Worm (Caenorhabditis elegans) whole organism, early embryonic: ENCODE results near the gene srt-59.

ENCODE experiments used
- B0310.2 ChIP-seq: sonication (generic microtip); optimal IDR thresholded peaks from 2 replicates; lab custom pipeline; 2016; ENCODE audit warnings: mild to moderate bottlenecking, missing genetic modification characterization, missing compliant biosample characterization
- F13C5.2 ChIP-seq: sonication (generic microtip); optimal IDR thresholded peaks from 2 replicates; lab custom pipeline; 2017; ENCODE audit warnings: mild to moderate bottlenecking, missing genetic modification characterization, inconsistent platforms, missing compliant biosample characterization
- aly-1 ChIP-seq: sonication (generic microtip); optimal IDR thresholded peaks from 2 replicates; lab custom pipeline; 2016; ENCODE audit warnings: missing genetic modification characterization, missing compliant biosample characterization
- ama-1 ChIP-seq: fragments of 150-350 bp; optimal IDR thresholded peaks from 2 replicates; lab custom pipeline; 2014
- ceh-13 ChIP-seq: fragments of 200-800 bp; sonication (Bioruptor generic); optimal IDR thresholded peaks from 2 replicates; lab custom pipeline; 2018; ENCODE audit warnings: mild to moderate bottlenecking, missing genetic modification characterization, missing compliant biosample characterization
- ceh-36 ChIP-seq: sonication (generic microtip); optimal IDR thresholded peaks from 2 replicates; lab custom pipeline; 2016; ENCODE audit warnings: missing genetic modification characterization, inconsistent platforms, missing compliant biosample characterization
- ets-7 ChIP-seq: sonication (generic microtip); optimal IDR thresholded peaks from 2 replicates; lab custom pipeline; 2016; ENCODE audit warnings: missing genotype, missing genetic modification characterization, missing compliant biosample characterization
- flt-1 ChIP-seq: fragments of 200-800 bp; sonication (Bioruptor generic); IDR thresholded peaks from 2 replicates; pipeline ENCODE4 v1.3.6; 2022; ENCODE audit warnings: missing genetic modification characterization, missing compliant biosample characterization
- hmbx-1 ChIP-seq: sonication (generic microtip); optimal IDR thresholded peaks from 2 replicates; lab custom pipeline; 2016; ENCODE audit warnings: mild to moderate bottlenecking, missing genetic modification characterization, missing compliant biosample characterization
- hmg-4 ChIP-seq: fragments of 200-800 bp; sonication (Bioruptor generic); optimal IDR thresholded peaks from 2 replicates; lab custom pipeline; 2018; ENCODE audit warnings: mild to moderate bottlenecking, missing genetic modification characterization, missing compliant biosample characterization
- hnd-1 ChIP-seq: sonication (generic microtip); optimal IDR thresholded peaks from 2 replicates; lab custom pipeline; 2016; ENCODE audit warnings: missing genetic modification characterization, missing compliant biosample characterization
- pes-1 ChIP-seq: fragments of 200-800 bp; sonication (Bioruptor generic); IDR thresholded peaks from 2 replicates; pipeline ENCODE4 v1.3.6; 2022; ENCODE audit warnings: missing genetic modification reagents, missing genetic modification characterization, missing compliant biosample characterization
- scrt-1 ChIP-seq: fragments of 200-800 bp; sonication (Bioruptor generic); IDR thresholded peaks from 2 replicates; pipeline ENCODE4 v1.3.6; 2022; ENCODE audit warnings: missing genetic modification characterization, missing compliant biosample characterization
- sea-1 ChIP-seq: fragments of 200-800 bp; sonication (Bioruptor generic); conservative IDR thresholded peaks from 2 replicates; pipeline ENCODE4 v1.3.6; 2022; ENCODE audit warnings: missing genetic modification characterization, missing compliant biosample characterization
- tbx-11 ChIP-seq: fragments of 200-800 bp; sonication (Bioruptor generic); IDR thresholded peaks from 2 replicates; pipeline ENCODE4 v1.3.6; 2022; ENCODE audit warnings: missing genetic modification characterization, missing compliant biosample characterization
- tbx-37 ChIP-seq: fragments of 200-800 bp; sonication (Bioruptor generic); conservative IDR thresholded peaks from 2 replicates; pipeline ENCODE4 v1.3.6; 2022; ENCODE audit warnings: missing genetic modification reagents, missing genetic modification characterization, missing compliant biosample characterization
- tra-4 ChIP-seq: sonication (generic microtip); optimal IDR thresholded peaks from 2 replicates; lab custom pipeline; 2017; ENCODE audit warnings: missing genetic modification characterization, missing compliant biosample characterization

The srt-59 gene

DNA sequence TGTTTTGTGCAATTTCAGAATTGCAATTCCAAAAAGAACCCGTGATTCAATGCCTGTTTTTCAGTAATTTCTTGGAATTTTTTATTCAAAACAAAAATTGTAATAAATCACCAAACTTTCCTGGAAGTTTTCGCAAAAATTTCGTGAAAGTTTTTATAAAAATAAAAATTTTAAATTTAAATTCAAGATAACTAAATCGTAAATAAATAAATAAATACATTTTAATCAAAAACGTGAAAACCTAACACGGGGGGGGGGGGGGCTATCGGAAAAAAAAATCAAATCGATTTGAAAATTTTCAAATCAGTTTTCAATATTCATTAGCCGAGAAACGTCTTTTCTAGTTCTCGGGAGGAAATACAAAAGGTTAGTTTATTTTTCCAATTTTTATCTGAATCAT, 8.5 kb downstream of the srt-59 start, which contains the start of gene C18H7.4:
Gene C18H7.4 (plus strand): TSS at position 301 of the 400 bp plus-strand sequence.
- TF ChIP-seq tbx-11 (GFP tag; lab: Robert Waterston, UW) (no peak), ceh-13 (no peak), F13C5.2 (tag; lab: Kevin White, UChicago) (no peak), tbx-37 (no peak), hmbx-1 (tag; lab: Kevin White, UChicago) (no peak), hmg-4 (GFP tag; lab: Kevin White, UChicago) (no peak), scrt-1 (GFP tag; lab: Robert Waterston, UW) (no peak), ets-7 (tag; lab: Kevin White, UChicago) (no peak)

DNA sequence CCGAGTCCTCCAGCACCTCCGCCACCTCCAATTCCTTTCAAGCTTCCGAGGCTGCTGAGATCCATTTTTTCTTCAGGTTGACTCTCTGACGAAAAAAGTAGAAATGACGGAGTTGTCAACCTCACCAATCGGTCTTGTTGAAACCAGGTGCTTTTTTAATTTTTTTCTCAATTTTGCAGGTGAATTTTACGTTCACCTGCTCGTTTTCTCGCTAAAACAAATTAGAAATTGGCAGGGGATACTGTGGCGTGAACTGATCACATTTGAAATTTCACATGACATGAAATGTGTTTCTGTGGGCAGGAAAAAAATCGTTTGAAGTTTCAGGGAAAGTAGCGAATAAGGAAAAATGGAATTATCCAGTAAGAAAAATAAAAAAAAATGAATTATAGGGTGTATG, 9.1 kb downstream of the srt-59 start, which contains the start of gene C18H7.6:
Gene C18H7.6 (minus strand): TSS at position 104 of the 400 bp plus-strand sequence.
- TF ChIP-seq ets-7 (tag; lab: Kevin White, UChicago) (no peak), hnd-1 (tag; lab: Kevin White, UChicago) (no peak), ama-1 (lab: Kevin White, UChicago) (no peak), pes-1 (GFP tag; lab: Robert Waterston, UW) (no peak), hmg-4 (GFP tag; lab: Kevin White, UChicago) (no peak), tbx-37 (no peak)

DNA sequence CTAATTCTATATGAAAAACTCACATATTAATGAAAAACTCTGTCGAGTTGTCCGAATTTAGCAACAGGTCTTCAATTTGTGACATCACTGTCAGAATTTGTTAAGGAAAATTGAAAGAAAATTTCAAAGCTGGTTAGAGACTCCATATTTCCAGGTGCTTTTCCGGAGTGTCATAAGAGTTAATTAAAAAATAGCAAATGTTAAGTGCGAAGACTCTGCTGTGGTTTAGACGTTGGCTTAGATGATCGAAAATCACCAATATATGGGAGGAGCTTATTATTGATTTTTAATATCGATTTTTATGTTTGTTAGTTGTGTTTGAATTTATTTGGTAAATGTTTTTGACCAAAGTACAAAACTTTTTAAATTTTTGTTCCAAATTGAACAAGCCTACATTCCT, 13.8 kb downstream of the srt-59 start, which contains the start of gene C18H7.12:
Gene C18H7.12 (minus strand): TSS at position 101 of the 400 bp plus-strand sequence.
- TF ChIP-seq scrt-1 (GFP tag; lab: Robert Waterston, UW) (no peak), tra-4 (tag; lab: Kevin White, UChicago) (no peak), ceh-13 (no peak), B0310.2 (no peak), ama-1 (lab: Kevin White, UChicago) (no peak), hmbx-1 (tag; lab: Kevin White, UChicago) (no peak), tbx-37 (no peak), sea-1 (no peak)

ce11 chrIV:584039-584438, 17.5 kb downstream of the srt-59 start:
- no peak for TF ChIP-seq hnd-1 (tag; lab: Kevin White, UChicago)
- no peak for TF ChIP-seq scrt-1 (GFP tag; lab: Robert Waterston, UW)

ce11 chrIV:582130-582529, 19.4 kb downstream of the srt-59 start, which contains the start of gene F56A11.6:
Gene F56A11.6, minus strand, starts transcription at chrIV:582230.
- no peak for TF ChIP-seq hmbx-1 (tag; lab: Kevin White, UChicago)
- no peak for TF ChIP-seq ama-1 (lab: Kevin White, UChicago)
- no peak for TF ChIP-seq tbx-11 (GFP tag; lab: Robert Waterston, UW)
- TF ChIP-seq aly-1 (tag; lab: Kevin White, UChicago) = no peak
- no peak for TF ChIP-seq ceh-36 (tag; lab: Kevin White, UChicago)
- TF ChIP-seq tbx-37 = no peak

- no peak for TF ChIP-seq scrt-1 (GFP tag; lab: Robert Waterston, UW)
- TF ChIP-seq tbx-37 = no peak
- no peak for TF ChIP-seq tbx-11 (GFP tag; lab: Robert Waterston, UW)
- TF ChIP-seq hnd-1 (tag; lab: Kevin White, UChicago) = no peak
- no peak for TF ChIP-seq ceh-36 (tag; lab: Kevin White, UChicago)
- no peak for TF ChIP-seq flt-1 (GFP tag; lab: Robert Waterston, UW)
- no peak for TF ChIP-seq aly-1 (tag; lab: Kevin White, UChicago)
- no peak for TF ChIP-seq ets-7 (tag; lab: Kevin White, UChicago)
- no peak for TF ChIP-seq tra-4 (tag; lab: Kevin White, UChicago)
- no peak for TF ChIP-seq B0310.2
- TF ChIP-seq ama-1 (lab: Kevin White, UChicago) = no peak
- TF ChIP-seq hmg-4 (GFP tag; lab: Kevin White, UChicago) = no peak
- TF ChIP-seq pes-1 (GFP tag; lab: Robert Waterston, UW) = no peak
- TF ChIP-seq hmbx-1 (tag; lab: Kevin White, UChicago) = no peak
These were observed 21.0 kb downstream of the srt-59 start for ce11 chrIV:580512-580911.

- peak; percentile 23 for TF ChIP-seq F13C5.2 (tag; lab: Kevin White, UChicago)
- TF ChIP-seq ceh-36 (tag; lab: Kevin White, UChicago) = no peak
- no peak for TF ChIP-seq hnd-1 (tag; lab: Kevin White, UChicago)
- TF ChIP-seq hmg-4 (GFP tag; lab: Kevin White, UChicago) = peak; percentile 54
- peak; percentile 35; the same call in 1 of the 2 replicates for TF ChIP-seq pes-1 (GFP tag; lab: Robert Waterston, UW)
- no peak for TF ChIP-seq aly-1 (tag; lab: Kevin White, UChicago)
- TF ChIP-seq ceh-13 = no peak
These were observed 29.0 kb downstream of the srt-59 start, which contains the start of gene gex-2 for ce11 chrIV:572487-572886. Gene gex-2, plus strand, starts transcription at chrIV:572769.

DNA sequence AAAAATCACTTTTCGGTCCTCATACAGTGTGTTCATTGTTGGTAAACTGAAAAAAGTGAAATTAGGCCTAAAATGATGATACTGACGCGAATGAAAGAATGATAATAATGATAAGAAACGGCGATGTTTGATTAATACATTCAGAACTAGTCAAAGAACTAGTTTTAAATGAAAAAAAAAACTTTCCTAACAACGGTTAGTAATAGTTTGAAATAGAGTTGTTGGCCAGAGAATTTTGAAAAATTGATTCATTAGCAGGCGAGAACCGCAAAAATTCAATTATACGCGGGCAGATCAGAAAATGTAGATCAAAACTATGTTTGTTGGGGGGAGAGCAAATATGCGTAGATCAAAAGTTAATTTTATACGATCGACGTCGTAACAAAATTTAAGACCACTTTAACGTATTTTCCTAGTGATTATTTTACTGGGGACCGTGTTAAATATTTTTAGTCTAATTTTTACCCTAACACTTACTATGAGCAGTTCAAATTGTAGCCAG, 30.6 kb downstream of the srt-59 start, which contains the start of gene F56A11.5:
Gene F56A11.5 (minus strand): TSS at position 51 of the 502 bp plus-strand sequence.
- no peak for TF ChIP-seq B0310.2
- no peak for TF ChIP-seq ama-1 (lab: Kevin White, UChicago)
- no peak for TF ChIP-seq scrt-1 (GFP tag; lab: Robert Waterston, UW)
- no peak for TF ChIP-seq hmg-4 (GFP tag; lab: Kevin White, UChicago)
- no peak for TF ChIP-seq flt-1 (GFP tag; lab: Robert Waterston, UW)
- TF ChIP-seq ceh-36 (tag; lab: Kevin White, UChicago) = no peak
- no peak for TF ChIP-seq tbx-37
- no peak for TF ChIP-seq hnd-1 (tag; lab: Kevin White, UChicago)
- TF ChIP-seq tra-4 (tag; lab: Kevin White, UChicago) = no peak
- TF ChIP-seq hmbx-1 (tag; lab: Kevin White, UChicago) = no peak
- no peak for TF ChIP-seq tbx-11 (GFP tag; lab: Robert Waterston, UW)
- TF ChIP-seq F13C5.2 (tag; lab: Kevin White, UChicago) = no peak
- TF ChIP-seq pes-1 (GFP tag; lab: Robert Waterston, UW) = no peak
- TF ChIP-seq aly-1 (tag; lab: Kevin White, UChicago) = no peak
- no peak for TF ChIP-seq ets-7 (tag; lab: Kevin White, UChicago)
- TF ChIP-seq sea-1 = no peak
- no peak for TF ChIP-seq ceh-13
